Fruit fly (Drosophila melanogaster) Kc167 (cell line): ENCODE data around the gene pasi2.

Experiments used
- Myc ChIP-seq: fragments of >200 bp; optimal IDR thresholded peaks from 2 replicates; lab custom pipeline; 2017; ENCODE audit warnings: missing external identifiers
- Sin3A ChIP-seq: fragments of >200 bp; optimal IDR thresholded peaks from 2 replicates; lab custom pipeline; 2018; ENCODE audit warnings: missing external identifiers
- h ChIP-seq: fragments of >200 bp; optimal IDR thresholded peaks from 3 replicates; lab custom pipeline; 2018; ENCODE audit warnings: missing external identifiers
- insv ChIP-seq: fragments of >200 bp; optimal IDR thresholded peaks from 3 replicates; lab custom pipeline; 2018; ENCODE audit warnings: missing external identifiers
- psq ChIP-seq: fragments of >200 bp; optimal IDR thresholded peaks from 2 replicates; lab custom pipeline; 2017; ENCODE audit warnings: missing external identifiers

DNA sequence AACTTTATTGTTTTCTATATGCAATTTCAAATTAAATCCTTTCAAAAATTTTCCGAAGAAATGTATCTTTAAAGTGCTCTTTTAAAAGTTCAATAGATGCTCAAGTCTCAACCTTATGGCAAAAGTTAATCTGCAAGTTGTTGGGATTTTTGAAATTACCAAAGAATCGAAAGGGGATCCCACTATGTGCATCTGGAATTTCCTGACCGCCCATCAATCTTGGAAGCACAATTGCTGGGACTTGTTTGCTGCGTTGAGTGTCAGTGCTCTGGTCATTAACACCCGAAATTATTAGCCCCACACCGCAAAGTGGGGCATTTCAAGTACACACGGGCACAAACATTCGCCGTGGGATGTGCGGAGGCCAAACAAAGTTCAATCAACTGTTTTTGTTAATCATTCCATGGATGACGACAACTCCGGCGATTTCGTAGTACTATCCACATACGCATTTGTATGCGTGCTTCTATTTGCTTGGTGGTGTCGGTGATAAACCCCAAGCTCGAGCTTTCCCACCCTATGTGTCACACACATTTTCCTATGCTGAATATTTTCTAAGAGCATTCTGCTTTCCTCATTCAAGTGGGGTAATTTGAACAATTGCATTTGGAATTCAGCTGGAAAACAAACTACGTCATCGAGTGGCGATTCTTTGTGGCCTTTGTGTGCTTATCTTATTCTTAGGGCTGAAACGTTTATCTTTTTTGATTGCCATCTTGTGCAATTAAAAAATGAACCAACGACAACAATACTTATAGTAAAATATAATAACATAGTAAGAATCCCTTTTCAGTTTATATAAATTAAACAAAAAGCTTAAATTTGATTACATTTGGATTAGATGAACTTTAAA is 2.7 kb downstream of the pasi2 start:
- TF ChIP-seq h (lab: Kevin White, UChicago), result no peak
- no peak for TF ChIP-seq psq (lab: Kevin White, UChicago)
- TF ChIP-seq insv (lab: Kevin White, UChicago), result no peak
- no peak for TF ChIP-seq Sin3A (lab: Kevin White, UChicago)
- TF ChIP-seq Myc (lab: Kevin White, UChicago), result no peak
